Worm (Caenorhabditis elegans) whole organism, L4 larva: ENCODE data around the gene prx-2.

Source experiments
- F10B5.3 ChIP-seq: sonication (generic microtip); optimal IDR thresholded peaks from 2 replicates; lab custom pipeline; 2016; ENCODE audit warnings: mild to moderate bottlenecking, missing genetic modification characterization, missing compliant biosample characterization
- F49E8.2 ChIP-seq: sonication (generic microtip); optimal IDR thresholded peaks from 2 replicates; lab custom pipeline; 2016; ENCODE audit warnings: missing compliant biosample characterization, mild to moderate bottlenecking, missing genetic modification characterization, borderline replicate concordance
- R02D3.7 ChIP-seq: fragments of 150-350 bp; sonication (generic microtip); optimal IDR thresholded peaks from 3 replicates; lab custom pipeline; 2014; ENCODE audit warnings: missing biosample characterization, missing genetic modification characterization
- Y105C5A.15 ChIP-seq: fragments of 200-800 bp; sonication (Bioruptor generic); IDR thresholded peaks from 2 replicates; pipeline ENCODE4 v1.3.6; 2022; ENCODE audit warnings: missing genetic modification characterization, missing compliant biosample characterization
- aha-1 ChIP-seq: fragments of 150-350 bp; peaks from one replicate; lab custom pipeline; 2014; ENCODE audit warnings: missing biosample characterization, missing genetic modification characterization
- aly-2 ChIP-seq: sonication (generic microtip); optimal IDR thresholded peaks from 2 replicates; lab custom pipeline; 2018; ENCODE audit warnings: missing biosample characterization, missing genetic modification characterization
- ama-1 ChIP-seq: fragments of 150-350 bp; optimal IDR thresholded peaks from 2 replicates; lab custom pipeline; 2014; ENCODE audit warnings: inconsistent platforms, mixed read lengths
- ceh-20 ChIP-seq: fragments of 200-800 bp; sonication (Bioruptor generic); IDR thresholded peaks from 2 replicates; pipeline ENCODE4 v1.3.6; 2022; ENCODE audit warnings: missing genetic modification reagents, missing genetic modification characterization, missing compliant biosample characterization
- ceh-62 ChIP-seq: sonication (generic microtip); optimal IDR thresholded peaks from 2 replicates; lab custom pipeline; 2017; ENCODE audit warnings: missing biosample characterization, missing genetic modification characterization
- ceh-82 ChIP-seq: sonication (generic microtip); optimal IDR thresholded peaks from 2 replicates; lab custom pipeline; 2017; ENCODE audit warnings: missing biosample characterization, missing genetic modification characterization
- cey-2 ChIP-seq: sonication (generic microtip); optimal IDR thresholded peaks from 3 replicates; lab custom pipeline; 2017; ENCODE audit warnings: missing genetic modification characterization, mild to moderate bottlenecking, missing compliant biosample characterization, antibody characterized with exemption, borderline replicate concordance; ENCODE audit not compliant: insufficient read depth
- daf-12 ChIP-seq: fragments of 150-350 bp; optimal IDR thresholded peaks from 2 replicates; lab custom pipeline; 2014; ENCODE audit warnings: missing biosample characterization, missing genetic modification reagents, missing genetic modification characterization
- dmd-9 ChIP-seq: fragments of 200-800 bp; sonication (Bioruptor generic); IDR thresholded peaks from 2 replicates; pipeline ENCODE4 v1.3.6; 2022; ENCODE audit warnings: missing genetic modification reagents, missing genetic modification characterization, missing compliant biosample characterization
- egl-27 ChIP-seq: sonication (generic microtip); optimal IDR thresholded peaks from 3 replicates; lab custom pipeline; 2017; ENCODE audit warnings: missing biosample characterization, missing genetic modification reagents, missing genetic modification characterization
- egl-43 ChIP-seq: fragments of 200-800 bp; sonication (Bioruptor generic); IDR thresholded peaks from 2 replicates; pipeline ENCODE4 v1.3.6; 2022; ENCODE audit warnings: missing genetic modification reagents, missing genetic modification characterization, missing compliant biosample characterization
- fos-1 ChIP-seq: fragments of 150-350 bp; optimal IDR thresholded peaks from 2 replicates; lab custom pipeline; 2014; ENCODE audit warnings: missing biosample characterization, missing genetic modification characterization
- gei-8 ChIP-seq: fragments of 200-800 bp; sonication (Bioruptor generic); optimal IDR thresholded peaks from 2 replicates; lab custom pipeline; 2018; ENCODE audit warnings: mild to moderate bottlenecking, missing genetic modification characterization, missing compliant biosample characterization
- hmg-1.1 ChIP-seq: fragments of 200-800 bp; sonication (Bioruptor generic); IDR thresholded peaks from 2 replicates; pipeline ENCODE4 v1.3.6; 2022; ENCODE audit warnings: missing genetic modification reagents, missing genetic modification characterization, missing compliant biosample characterization
- jun-1 ChIP-seq: fragments of 150-350 bp; optimal IDR thresholded peaks from 2 replicates; lab custom pipeline; 2014; ENCODE audit warnings: missing biosample characterization, missing genetic modification reagents, missing genetic modification characterization
- lin-15B ChIP-seq: fragments of 150-350 bp; sonication (generic microtip); optimal IDR thresholded peaks from 3 replicates; lab custom pipeline; 2014; ENCODE audit warnings: missing biosample characterization, missing genetic modification characterization
- lin-29 ChIP-seq: fragments of 200-800 bp; sonication (Bioruptor generic); IDR thresholded peaks from 2 replicates; pipeline ENCODE4 v1.3.6; 2022; ENCODE audit warnings: missing genetic modification reagents, missing genetic modification characterization, missing compliant biosample characterization
- mdl-1 ChIP-seq, 2 experiments: fragments of 150-350 bp in 1 of 2; sonication (generic microtip) in 1 of 2; optimal IDR thresholded peaks; 2 replicates each; lab custom pipeline; 2014 to 2017; ENCODE audit warnings: missing biosample characterization in 2 of 2, missing genetic modification characterization in 2 of 2
- mep-1 ChIP-seq: fragments of 150-350 bp; sonication (generic microtip); optimal IDR thresholded peaks from 3 replicates; lab custom pipeline; 2014; ENCODE audit warnings: missing biosample characterization, missing genetic modification characterization
- mes-2 ChIP-seq: sonication (generic microtip); optimal IDR thresholded peaks from 2 replicates; lab custom pipeline; 2016; ENCODE audit warnings: missing genotype, mild to moderate bottlenecking, missing genetic modification characterization, missing compliant biosample characterization; ENCODE audit not compliant: poor library complexity, severe bottlenecking
- mxl-2 ChIP-seq: fragments of 200-800 bp; sonication (Bioruptor generic); conservative IDR thresholded peaks from 2 replicates; pipeline ENCODE4 v1.3.6; 2022; ENCODE audit warnings: missing genetic modification reagents, missing genetic modification characterization, missing compliant biosample characterization
- nhr-102 ChIP-seq: sonication (generic microtip); optimal IDR thresholded peaks from 2 replicates; lab custom pipeline; 2016; ENCODE audit warnings: mild to moderate bottlenecking, missing genetic modification characterization, moderate library complexity, missing compliant biosample characterization
- nhr-111 ChIP-seq: fragments of 200-800 bp; sonication (Bioruptor generic); optimal IDR thresholded peaks from 2 replicates; lab custom pipeline; 2018; ENCODE audit warnings: mild to moderate bottlenecking, missing genetic modification characterization, missing compliant biosample characterization
- nhr-25 ChIP-seq: sonication (generic microtip); optimal IDR thresholded peaks from 2 replicates; lab custom pipeline; 2017; ENCODE audit warnings: missing genetic modification characterization, mild to moderate bottlenecking, missing compliant biosample characterization, antibody characterized with exemption, moderate library complexity, borderline replicate concordance; ENCODE audit not compliant: insufficient read depth
- nhr-28 ChIP-seq: fragments of 150-350 bp; optimal IDR thresholded peaks from 2 replicates; lab custom pipeline; 2014; ENCODE audit warnings: missing biosample characterization, missing genetic modification characterization
- nhr-41 ChIP-seq: fragments of 200-800 bp; sonication (Bioruptor generic); IDR thresholded peaks from 2 replicates; pipeline ENCODE4 v1.3.6; 2022; ENCODE audit warnings: missing genetic modification reagents, missing genetic modification characterization, missing compliant biosample characterization
- nhr-48 ChIP-seq: sonication (generic microtip); optimal IDR thresholded peaks from 2 replicates; lab custom pipeline; 2016; ENCODE audit warnings: mild to moderate bottlenecking, missing genetic modification characterization, missing compliant biosample characterization
- nhr-76 ChIP-seq: fragments of 150-350 bp; optimal IDR thresholded peaks from 2 replicates; lab custom pipeline; 2014; ENCODE audit warnings: missing biosample characterization, missing genetic modification characterization
- php-3 ChIP-seq: fragments of 200-800 bp; sonication (Bioruptor generic); IDR thresholded peaks from 2 replicates; pipeline ENCODE4 v1.3.6; 2022; ENCODE audit warnings: missing genetic modification reagents, missing genetic modification characterization, missing compliant biosample characterization
- pqm-1 ChIP-seq: sonication (generic microtip); optimal IDR thresholded peaks from 2 replicates; lab custom pipeline; 2017; ENCODE audit warnings: missing biosample characterization, missing genetic modification characterization
- sdz-12 ChIP-seq: fragments of 200-800 bp; sonication (Bioruptor generic); optimal IDR thresholded peaks from 2 replicates; lab custom pipeline; 2018; ENCODE audit warnings: mild to moderate bottlenecking, missing genetic modification characterization, missing compliant biosample characterization
- set-16 ChIP-seq: fragments of 200-800 bp; sonication (Bioruptor generic); IDR thresholded peaks from 2 replicates; pipeline ENCODE4 v1.3.6; 2022; ENCODE audit warnings: missing genetic modification reagents, missing genetic modification characterization, missing compliant biosample characterization
- skn-1 ChIP-seq: fragments of 150-350 bp; optimal IDR thresholded peaks from 2 replicates; lab custom pipeline; 2014; ENCODE audit warnings: missing biosample characterization, missing genetic modification characterization
- snpc-1.2 ChIP-seq: fragments of 200-800 bp; sonication (Bioruptor generic); IDR thresholded peaks from 2 replicates; pipeline ENCODE4 v1.3.6; 2022; ENCODE audit warnings: missing genetic modification reagents, missing genetic modification characterization, missing compliant biosample characterization
- spr-3 ChIP-seq: fragments of 200-800 bp; sonication (Bioruptor generic); optimal IDR thresholded peaks from 2 replicates; lab custom pipeline; 2018; ENCODE audit warnings: mild to moderate bottlenecking, missing genetic modification characterization, missing compliant biosample characterization
- unc-62 ChIP-seq, 3 experiments: fragments of 150-350 bp in 1 of 3; sonication (generic microtip); optimal IDR thresholded peaks in 2 of 3; peaks in 1 of 3; 1 replicate in 1 of 3; 2 replicates in 2 of 3; lab custom pipeline; 2014 to 2017; ENCODE audit warnings: missing biosample characterization in 3 of 3, missing genetic modification characterization in 3 of 3, missing genetic modification reagents in 3 of 3, missing genotype in 1 of 3
- zfp-2 ChIP-seq: sonication (generic microtip); optimal IDR thresholded peaks from 2 replicates; lab custom pipeline; 2016; ENCODE audit warnings: mild to moderate bottlenecking, missing genetic modification characterization, missing compliant biosample characterization
- zfp-3 ChIP-seq: fragments of 200-800 bp; sonication (Bioruptor generic); conservative IDR thresholded peaks from 2 replicates; pipeline ENCODE4 v1.3.6; 2022; ENCODE audit warnings: missing genetic modification reagents, missing genetic modification characterization, missing compliant biosample characterization
- zip-2 ChIP-seq: fragments of 150-350 bp; optimal IDR thresholded peaks from 2 replicates; lab custom pipeline; 2014; ENCODE audit warnings: missing biosample characterization, missing genetic modification characterization
- ztf-7 ChIP-seq: fragments of 150-350 bp; optimal IDR thresholded peaks from 2 replicates; lab custom pipeline; 2014; ENCODE audit warnings: missing biosample characterization, missing genetic modification characterization

prx-2 gene

DNA sequence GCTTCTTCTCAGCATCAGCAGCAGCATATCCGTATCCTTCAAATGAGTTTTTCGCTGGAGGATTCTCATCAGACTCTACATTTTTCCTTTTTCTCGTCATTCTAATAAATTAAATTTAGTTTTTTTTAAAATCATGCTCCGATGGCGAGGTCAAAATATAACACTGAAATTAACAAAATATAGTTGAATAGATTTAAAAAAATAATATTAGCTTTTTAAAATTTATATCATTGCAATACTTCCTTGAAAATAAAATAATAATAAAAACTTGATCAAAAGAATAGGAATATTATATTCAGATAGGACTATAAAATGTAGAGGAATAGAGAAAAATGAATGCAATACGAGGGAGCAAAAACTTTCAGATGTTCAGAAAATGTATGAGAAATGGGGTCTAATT, 44.1 kb downstream of the prx-2 start, which contains the start of gene ZK792.5:
TSS of gene ZK792.5 (minus strand) at position 101 of the 400 bp plus-strand sequence.
- TF ChIP-seq zip-2 (tag; lab: Kevin White, UChicago) = no peak
- no peak for TF ChIP-seq ceh-62 (tag; lab: Kevin White, UChicago)
- no peak for TF ChIP-seq ama-1
- TF ChIP-seq daf-12 = no peak

DNA sequence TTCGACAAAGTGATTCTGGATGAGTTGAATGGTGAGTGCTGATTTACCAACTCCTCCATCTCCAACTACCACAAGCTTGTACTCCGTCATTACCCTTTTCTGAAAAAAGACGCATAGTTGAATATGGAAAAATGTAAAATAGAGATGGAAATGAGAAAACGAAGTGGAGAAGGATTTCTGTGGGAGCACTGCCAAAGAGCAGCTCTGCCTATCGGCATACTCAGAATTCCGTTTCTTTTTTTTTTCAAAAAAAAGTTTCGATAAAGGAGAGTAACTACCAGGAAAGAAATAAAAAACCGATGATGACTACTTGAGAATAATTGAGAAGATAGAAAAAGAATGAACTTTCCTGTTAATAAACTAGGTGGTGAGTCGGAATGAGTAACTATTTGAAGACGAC, 47.1 kb downstream of the prx-2 start, which contains the start of gene let-60:
TSS of gene let-60 (minus strand) at position 101 of the 400 bp plus-strand sequence.
- TF ChIP-seq egl-27 (tag; lab: Kevin White, UChicago) (no peak), nhr-28 (tag; lab: Kevin White, UChicago) (no peak), aha-1 (peak; percentile 86)
- TF ChIP-seq, all 104 proteins: peak for 1

DNA sequence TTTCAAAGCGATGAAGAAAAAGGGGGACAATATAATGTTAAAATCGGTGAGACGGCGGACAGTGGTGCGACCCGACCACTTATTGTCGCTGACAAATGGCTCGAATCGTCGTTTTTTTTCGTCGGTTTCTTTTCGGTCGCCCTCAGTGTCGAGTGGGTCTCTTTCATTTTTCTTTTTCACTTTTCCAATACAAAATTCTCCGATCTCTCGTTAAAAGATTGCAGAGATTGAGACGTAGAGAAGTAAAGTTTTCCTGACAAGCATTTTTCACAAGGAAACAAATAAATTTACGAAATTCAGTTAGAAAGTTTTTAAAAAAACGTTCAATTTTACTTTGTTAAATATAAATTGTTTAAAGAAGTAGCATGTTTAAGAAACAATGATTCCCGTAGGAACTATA, 47.6 kb downstream of the prx-2 start:
- TF ChIP-seq nhr-25 (tag; lab: Kevin White, UChicago) (no peak), aha-1 (no peak), mdl-1 (tag; optimal IDR thresholded peaks at IDR 0.05; lab: Kevin White, UChicago) (no peak), egl-43 (GFP tag; lab: Robert Waterston, UW) (no peak), unc-62 (GFP tag; optimal IDR thresholded peaks at IDR 0.05 in 1 of 2; lab: Kevin White, UChicago) (peak in 1 of 2 experiments; percentile 20), unc-62 (tag; optimal IDR thresholded peaks at IDR 0.05; lab: Kevin White, UChicago) (no peak), set-16 (no peak)

ce11 chrIV:11692071-11692673, 48.2 kb downstream of the prx-2 start:
- TF ChIP-seq ceh-82 (tag; lab: Kevin White, UChicago) (no peak), ceh-20 (GFP tag; lab: Robert Waterston, UW) (0 out of 2 replicates have a peak, but pooled peaks have one; percentile 26), nhr-41 (GFP tag; lab: Robert Waterston, UW) (peak; percentile 58; the same call in 1 of the 2 replicates), R02D3.7 (tag; lab: Kevin White, UChicago) (no peak), zfp-2 (tag; lab: Kevin White, UChicago) (no peak), nhr-111 (GFP tag; lab: Kevin White, UChicago) (no peak), mes-2 (tag; lab: Kevin White, UChicago) (peak; percentile 70), skn-1 (tag; lab: Kevin White, UChicago) (no peak), F10B5.3 (tag; lab: Kevin White, UChicago) (no peak), ama-1 (no peak), snpc-1.2 (GFP tag; lab: Robert Waterston, UW) (no peak), nhr-102 (tag; lab: Kevin White, UChicago) (peak; percentile 61), daf-12 (no peak), cey-2 (tag; lab: Kevin White, UChicago) (peak; percentile 39), ztf-7 (tag; lab: Kevin White, UChicago) (no peak), Y105C5A.15 (GFP tag; lab: Robert Waterston, UW) (no peak), nhr-76 (tag; lab: Kevin White, UChicago) (no peak), set-16 (peak; percentile 65), hmg-1.1 (GFP tag; lab: Robert Waterston, UW) (peak; percentile 85), php-3 (no peak), nhr-28 (tag; lab: Kevin White, UChicago) (peak; percentile 96), lin-29 (no peak), nhr-48 (peak; percentile 57), zfp-3 (GFP tag; lab: Robert Waterston, UW) (no peak), jun-1 (tag; lab: Kevin White, UChicago) (no peak), fos-1 (tag; lab: Kevin White, UChicago) (no peak), aly-2 (tag; lab: Kevin White, UChicago) (no peak), lin-15B (tag; lab: Kevin White, UChicago) (no peak), mxl-2 (no peak), F49E8.2 (tag; lab: Kevin White, UChicago) (no peak), sdz-12 (GFP tag; lab: Kevin White, UChicago) (no peak), pqm-1 (tag; lab: Kevin White, UChicago) (peak; percentile 74), dmd-9 (GFP tag; lab: Robert Waterston, UW) (no peak), mep-1 (peak; percentile 87), gei-8 (GFP tag; lab: Kevin White, UChicago) (no peak), spr-3 (no peak)
